Fruit fly (Drosophila melanogaster): Measurements from ENCODE around the gene usp.

Gene usp

dm6 chrX:2032160-2032801 is 9.8 kb downstream of the usp start:
- TF ChIP-seq CG14711 (tag; optimal IDR thresholded peaks at IDR 0.05), result no peak
- no peak for TF ChIP-seq cic (GFP tag; optimal IDR thresholded peaks at IDR 0.05)
- TF ChIP-seq bab1 (GFP tag; optimal IDR thresholded peaks at IDR 0.05), result no peak
- no peak for TF ChIP-seq toe (GFP tag; optimal IDR thresholded peaks at IDR 0.05)
- TF ChIP-seq CG1620 (GFP tag; optimal IDR thresholded peaks at IDR 0.05), result no peak
- no peak for TF ChIP-seq Mnt (GFP tag; optimal IDR thresholded peaks at IDR 0.05)
- TF ChIP-seq tj (GFP tag; optimal IDR thresholded peaks at IDR 0.05), result no peak
- no peak for TF ChIP-seq CG7101 (tag; optimal IDR thresholded peaks at IDR 0.05)
- TF ChIP-seq CG7045 (GFP tag; optimal IDR thresholded peaks at IDR 0.05), result no peak
- no peak for TF ChIP-seq CG5204 (GFP tag; optimal IDR thresholded peaks at IDR 0.05)
- TF ChIP-seq Crg-1 (GFP tag; optimal IDR thresholded peaks at IDR 0.05), result no peak
- TF ChIP-seq ovo (GFP tag; optimal IDR thresholded peaks at IDR 0.05), result no peak
- no peak for TF ChIP-seq cnc (optimal IDR thresholded peaks at IDR 0.05)
- TF ChIP-seq Clk (GFP tag; optimal IDR thresholded peaks at IDR 0.05), result no peak
- TF ChIP-seq pad (GFP tag; optimal IDR thresholded peaks at IDR 0.05), result no peak

dm6 chrX:2031308-2031707 is 10.8 kb downstream of the usp start:
- no peak for TF ChIP-seq cic (GFP tag; optimal IDR thresholded peaks at IDR 0.05)
- peak; percentile 92 for TF ChIP-seq tj (GFP tag; optimal IDR thresholded peaks at IDR 0.05)
- TF ChIP-seq CG7101 (tag; optimal IDR thresholded peaks at IDR 0.05), result no peak
- no peak for TF ChIP-seq Crg-1 (GFP tag; optimal IDR thresholded peaks at IDR 0.05)

dm6 chrX:2024819-2025218 is 17.3 kb downstream of the usp start:
- no peak for TF ChIP-seq Mnt (GFP tag; optimal IDR thresholded peaks at IDR 0.05)
- no peak for TF ChIP-seq toe (GFP tag; optimal IDR thresholded peaks at IDR 0.05)
- no peak for TF ChIP-seq ovo (GFP tag; optimal IDR thresholded peaks at IDR 0.05)
- TF ChIP-seq CG7045 (GFP tag; optimal IDR thresholded peaks at IDR 0.05), result no peak
- TF ChIP-seq cic (GFP tag; optimal IDR thresholded peaks at IDR 0.05), result no peak

- TF ChIP-seq tj (GFP tag; optimal IDR thresholded peaks at IDR 0.05), result no peak
- TF ChIP-seq bab1 (GFP tag; optimal IDR thresholded peaks at IDR 0.05), result no peak
- TF ChIP-seq CG12768 (GFP tag; optimal IDR thresholded peaks at IDR 0.05), result no peak
- no peak for TF ChIP-seq kay (GFP tag; ENCODE audit: borderline replicate concordance)
- no peak for TF ChIP-seq cic (GFP tag; optimal IDR thresholded peaks at IDR 0.05)
- no peak for TF ChIP-seq Crg-1 (GFP tag; optimal IDR thresholded peaks at IDR 0.05)
- no peak for TF ChIP-seq CG5204 (GFP tag; optimal IDR thresholded peaks at IDR 0.05)
- no peak for TF ChIP-seq CG14711 (tag; optimal IDR thresholded peaks at IDR 0.05)
- TF ChIP-seq CG1620 (GFP tag; optimal IDR thresholded peaks at IDR 0.05), result no peak
- TF ChIP-seq CG7045 (GFP tag; optimal IDR thresholded peaks at IDR 0.05), result no peak
- no peak for TF ChIP-seq CG7101 (tag; optimal IDR thresholded peaks at IDR 0.05)
- TF ChIP-seq cnc (optimal IDR thresholded peaks at IDR 0.05), result no peak
- no peak for TF ChIP-seq pad (GFP tag; optimal IDR thresholded peaks at IDR 0.05)
- no peak for TF ChIP-seq Hr96 (GFP tag; optimal IDR thresholded peaks at IDR 0.05)
- no peak for TF ChIP-seq ovo (GFP tag; optimal IDR thresholded peaks at IDR 0.05)
Measured at dm6 chrX:2013365-2013764, 28.7 kb downstream of the usp start.

dm6 chrX:2012837-2013236 is 29.3 kb downstream of the usp start:
- peak; percentile 81 for TF ChIP-seq pad (GFP tag; optimal IDR thresholded peaks at IDR 0.05)
- TF ChIP-seq CG1620 (GFP tag; optimal IDR thresholded peaks at IDR 0.05), result peak; percentile 84
- TF ChIP-seq CG12768 (GFP tag; optimal IDR thresholded peaks at IDR 0.05), result peak; percentile 76
- TF ChIP-seq Crg-1 (GFP tag; optimal IDR thresholded peaks at IDR 0.05), result peak; percentile 87
- TF ChIP-seq Hr96 (GFP tag; optimal IDR thresholded peaks at IDR 0.05), result peak; percentile 83
- no peak for TF ChIP-seq CG5204 (GFP tag; optimal IDR thresholded peaks at IDR 0.05)
- TF ChIP-seq Clk (GFP tag; optimal IDR thresholded peaks at IDR 0.05), result peak; percentile 37
- TF ChIP-seq tj (GFP tag; optimal IDR thresholded peaks at IDR 0.05), result peak; percentile 67
- peak; percentile 51 for TF ChIP-seq CG14711 (tag; optimal IDR thresholded peaks at IDR 0.05)
- peak; percentile 41 for TF ChIP-seq CG7045 (GFP tag; optimal IDR thresholded peaks at IDR 0.05)
- TF ChIP-seq bab1 (GFP tag; optimal IDR thresholded peaks at IDR 0.05), result peak; percentile 33
- peak; percentile 83 for TF ChIP-seq CG7101 (tag; optimal IDR thresholded peaks at IDR 0.05)
- TF ChIP-seq Mnt (GFP tag; optimal IDR thresholded peaks at IDR 0.05), result peak; percentile 86
- TF ChIP-seq kay (GFP tag; ENCODE audit: borderline replicate concordance), result no peak
- peak; percentile 50 for TF ChIP-seq cic (GFP tag; optimal IDR thresholded peaks at IDR 0.05)
- peak; percentile 83 for TF ChIP-seq CG11617 (GFP tag; optimal IDR thresholded peaks at IDR 0.05)
- TF ChIP-seq ovo (GFP tag; optimal IDR thresholded peaks at IDR 0.05), result peak; percentile 62
- peak; percentile 27 for TF ChIP-seq CG33017 (tag; optimal IDR thresholded peaks at IDR 0.05)
- peak; percentile 25 for TF ChIP-seq toe (GFP tag; optimal IDR thresholded peaks at IDR 0.05)
- TF ChIP-seq cnc (optimal IDR thresholded peaks at IDR 0.05), result no peak

- TF ChIP-seq pad (GFP tag; optimal IDR thresholded peaks at IDR 0.05), result no peak
- no peak for TF ChIP-seq bab1 (GFP tag; optimal IDR thresholded peaks at IDR 0.05)
- TF ChIP-seq CG11617 (GFP tag; optimal IDR thresholded peaks at IDR 0.05), result no peak
- TF ChIP-seq Hr96 (GFP tag; optimal IDR thresholded peaks at IDR 0.05), result peak; percentile 71
- no peak for TF ChIP-seq CG33017 (tag; optimal IDR thresholded peaks at IDR 0.05)
- TF ChIP-seq tj (GFP tag; optimal IDR thresholded peaks at IDR 0.05), result peak; percentile 10
- no peak for TF ChIP-seq Clk (GFP tag; optimal IDR thresholded peaks at IDR 0.05)
- no peak for TF ChIP-seq CG5204 (GFP tag; optimal IDR thresholded peaks at IDR 0.05)
Measured at dm6 chrX:2012121-2012452, 30.0 kb downstream of the usp start.
